Fruit fly (Drosophila melanogaster) S2 (cell line): ENCODE results near the gene GlnRS.

Experiments
- CG8478 ChIP-seq: fragments of >200 bp; optimal IDR thresholded peaks from 2 replicates; lab custom pipeline; 2018
- CTCF ChIP-seq, 2 experiments: fragments of >200 bp; optimal IDR thresholded peaks; 2 replicates each; lab custom pipeline; 2018

DNA sequence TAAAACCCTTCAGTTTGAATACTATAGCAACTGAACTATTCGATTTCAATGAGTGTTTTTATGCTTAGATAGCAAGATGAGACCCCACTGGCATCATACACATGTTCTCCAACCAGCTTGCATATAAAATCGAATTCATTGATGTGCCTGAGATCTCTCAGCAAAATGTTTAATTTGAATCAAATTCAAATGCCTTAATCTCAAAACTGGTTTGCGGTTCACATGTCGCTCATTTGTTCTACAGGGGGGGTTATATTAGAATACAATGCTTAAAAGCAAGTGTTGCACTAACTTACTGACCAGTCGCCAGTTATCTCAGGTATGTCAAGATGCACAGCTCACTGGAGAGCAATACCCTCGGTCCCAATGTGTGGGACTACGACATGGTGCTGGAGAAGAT lies 46.5 kb downstream of the GlnRS start, which contains the start of gene CG31103:
- no peak for TF ChIP-seq CTCF (optimal IDR thresholded peaks at IDR 0.05; lab: Kevin White, UChicago)
- no peak for TF ChIP-seq CG8478
